Fruit fly (Drosophila melanogaster): ENCODE data around the gene Arpc5.

The Arpc5 gene

dm6 chr2L:2579669-2580351, at the start of gene Arpc5, which contains the start of gene ND-B17.2:
Gene Arpc5, plus strand, starts transcription at chr2L:2580292.
Gene ND-B17.2, minus strand, starts transcription at chr2L:2580172.
- TF ChIP-seq rn (GFP tag; IDR thresholded peaks at IDR 0.05), result no peak
- peak; percentile 19 for TF ChIP-seq CG8159 (tag; optimal IDR thresholded peaks at IDR 0.05)
- TF ChIP-seq CG15710 (tag; optimal IDR thresholded peaks at IDR 0.05), result peak; percentile 1

DNA sequence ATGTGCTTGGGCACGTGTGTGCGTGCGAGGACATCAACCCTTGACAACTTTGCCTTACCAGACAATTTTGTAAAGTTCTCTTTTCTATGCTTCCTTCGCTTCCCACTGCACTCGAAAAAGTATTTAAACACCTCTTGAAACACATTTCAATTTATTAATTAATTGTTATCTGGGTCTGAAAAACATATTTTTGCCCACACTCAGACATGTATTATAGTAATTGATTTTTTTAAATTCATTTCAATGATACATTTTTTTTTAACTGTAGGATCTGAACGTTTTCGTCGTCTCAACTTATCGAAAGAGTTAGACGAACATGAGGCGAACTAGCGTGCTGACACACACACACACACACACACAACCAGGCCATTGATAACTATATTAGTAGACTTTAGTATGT, 37.6 kb upstream of the Arpc5 start:
- TF ChIP-seq CG32121 (GFP tag; IDR thresholded peaks at IDR 0.05) (no peak), rn (GFP tag; IDR thresholded peaks at IDR 0.05) (no peak), CG8159 (tag; optimal IDR thresholded peaks at IDR 0.05) (no peak), CG13204 (GFP tag; optimal IDR thresholded peaks at IDR 0.05) (no peak), Snoo (tag; optimal IDR thresholded peaks at IDR 0.05) (no peak), CG15710 (tag; optimal IDR thresholded peaks at IDR 0.05) (no peak), CG17806 (tag; optimal IDR thresholded peaks at IDR 0.05) (no peak), CG10348 (GFP tag; IDR thresholded peaks at IDR 0.05) (no peak), CG14655 (GFP tag; optimal IDR thresholded peaks at IDR 0.05) (peak; percentile 15), Ets98B (GFP tag; IDR thresholded peaks at IDR 0.05) (no peak), CG8301 (tag; optimal IDR thresholded peaks at IDR 0.05) (peak; percentile 4), CG9948 (tag; optimal IDR thresholded peaks at IDR 0.05) (no peak), CG34367 (tag; optimal IDR thresholded peaks at IDR 0.05) (no peak), D1 (tag; optimal IDR thresholded peaks at IDR 0.05) (no peak), gl (tag; optimal IDR thresholded peaks at IDR 0.05) (no peak), Pif1B (GFP tag; optimal IDR thresholded peaks at IDR 0.05) (no peak)

- TF ChIP-seq CG10348 (GFP tag; IDR thresholded peaks at IDR 0.05) (no peak), Pif1B (GFP tag; optimal IDR thresholded peaks at IDR 0.05) (no peak), CG15710 (tag; optimal IDR thresholded peaks at IDR 0.05) (no peak), Snoo (tag; optimal IDR thresholded peaks at IDR 0.05) (no peak), rn (GFP tag; IDR thresholded peaks at IDR 0.05) (no peak), CG4496 (GFP tag; IDR thresholded peaks at IDR 0.05) (no peak), CG14655 (GFP tag; optimal IDR thresholded peaks at IDR 0.05) (no peak), gl (tag; optimal IDR thresholded peaks at IDR 0.05) (no peak), CG8301 (tag; optimal IDR thresholded peaks at IDR 0.05) (no peak), fd96Ca (GFP tag; IDR thresholded peaks at IDR 0.05) (no peak), CG13204 (GFP tag; optimal IDR thresholded peaks at IDR 0.05) (no peak), D1 (tag; optimal IDR thresholded peaks at IDR 0.05) (no peak), Ets98B (GFP tag; IDR thresholded peaks at IDR 0.05) (no peak)
Observed at dm6 chr2L:2552725-2553124, 27.4 kb upstream of the Arpc5 start, which contains the start of gene CG3515. Gene CG3515, minus strand, starts transcription at chr2L:2552825.

DNA sequence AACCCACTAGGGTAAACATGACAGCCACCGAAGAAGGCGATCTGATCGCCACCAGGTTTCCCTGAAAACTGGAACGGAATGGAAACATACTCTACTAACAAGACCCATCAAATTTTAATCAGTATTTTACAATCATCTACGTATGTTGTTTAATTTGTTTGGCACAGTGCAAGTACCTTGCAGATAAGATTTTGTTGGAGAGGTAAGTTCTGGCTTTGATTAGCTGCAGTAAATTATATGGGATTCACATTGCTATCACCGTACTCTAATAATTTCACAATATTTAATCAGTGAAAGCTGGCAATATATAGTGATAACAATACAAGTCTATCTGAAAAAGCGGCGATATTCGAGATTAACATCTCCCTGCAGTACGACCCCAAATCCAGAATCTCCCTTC, 15.3 kb upstream of the Arpc5 start, which contains the start of gene Cyp309a1:
TSS of gene Cyp309a1 (minus strand) at position 73 of the 400 bp plus-strand sequence.
- TF ChIP-seq CG10348 (GFP tag; IDR thresholded peaks at IDR 0.05) (no peak), Pif1A (GFP tag; optimal IDR thresholded peaks at IDR 0.05) (no peak), CG14655 (GFP tag; optimal IDR thresholded peaks at IDR 0.05) (no peak), rn (GFP tag; IDR thresholded peaks at IDR 0.05) (no peak), CG12605 (GFP tag; IDR thresholded peaks at IDR 0.05) (no peak), Ets98B (GFP tag; IDR thresholded peaks at IDR 0.05) (no peak), Snoo (tag; optimal IDR thresholded peaks at IDR 0.05) (no peak), gl (tag; optimal IDR thresholded peaks at IDR 0.05) (no peak), CG9948 (tag; optimal IDR thresholded peaks at IDR 0.05) (no peak), EcR (GFP tag; optimal IDR thresholded peaks at IDR 0.05) (no peak), CG34367 (tag; optimal IDR thresholded peaks at IDR 0.05) (no peak)

DNA sequence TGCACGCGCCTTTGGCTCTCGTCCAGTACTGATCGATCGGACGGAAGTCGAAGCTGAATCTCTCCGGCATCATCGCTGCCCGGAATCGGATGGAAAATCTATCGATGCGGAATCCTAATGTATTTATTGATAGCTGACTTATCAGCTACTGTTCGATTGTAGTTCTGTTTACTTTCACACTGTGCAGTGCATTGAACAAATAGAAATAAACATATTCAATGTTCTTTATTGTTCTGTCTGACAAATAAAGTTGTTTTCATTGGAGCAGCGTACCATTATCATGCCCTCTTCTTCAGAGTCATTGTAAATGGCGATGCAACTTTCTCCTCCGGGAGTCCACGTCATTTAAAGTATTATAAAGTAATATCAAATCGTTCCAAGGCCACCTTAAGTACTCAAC, 7.2 kb upstream of the Arpc5 start, which contains the start of gene Cyp309a2:
TSS of gene Cyp309a2 (minus strand) at position 101 of the 400 bp plus-strand sequence.
- TF ChIP-seq CG8159 (tag; optimal IDR thresholded peaks at IDR 0.05), result no peak
- no peak for TF ChIP-seq CG4496 (GFP tag; IDR thresholded peaks at IDR 0.05)
- TF ChIP-seq Pif1B (GFP tag; optimal IDR thresholded peaks at IDR 0.05), result no peak
- TF ChIP-seq CG9948 (tag; optimal IDR thresholded peaks at IDR 0.05), result no peak
- TF ChIP-seq CG32121 (GFP tag; IDR thresholded peaks at IDR 0.05), result no peak
- TF ChIP-seq CG15710 (tag; optimal IDR thresholded peaks at IDR 0.05), result no peak
- TF ChIP-seq rn (GFP tag; IDR thresholded peaks at IDR 0.05), result no peak
- no peak for TF ChIP-seq CG12605 (GFP tag; IDR thresholded peaks at IDR 0.05)
- TF ChIP-seq CG14655 (GFP tag; optimal IDR thresholded peaks at IDR 0.05), result no peak

dm6 chr2L:2574717-2575273, 5.3 kb upstream of the Arpc5 start, which contains the start of the genes Rad1 and Sws1:
Gene Rad1, minus strand, starts transcription at chr2L:2575052.
Gene Sws1, minus strand, starts transcription at chr2L:2575052.
- TF ChIP-seq CG10348 (GFP tag; IDR thresholded peaks at IDR 0.05) (no peak), CG14655 (GFP tag; optimal IDR thresholded peaks at IDR 0.05) (no peak), CG15710 (tag; optimal IDR thresholded peaks at IDR 0.05) (no peak), rn (GFP tag; IDR thresholded peaks at IDR 0.05) (no peak), CG9948 (tag; optimal IDR thresholded peaks at IDR 0.05) (no peak), EcR (GFP tag; optimal IDR thresholded peaks at IDR 0.05) (no peak), CG4496 (GFP tag; IDR thresholded peaks at IDR 0.05) (no peak), Pif1B (GFP tag; optimal IDR thresholded peaks at IDR 0.05) (no peak), D1 (tag; optimal IDR thresholded peaks at IDR 0.05) (no peak), Ets98B (GFP tag; IDR thresholded peaks at IDR 0.05) (no peak), CG34367 (tag; optimal IDR thresholded peaks at IDR 0.05) (no peak), CG32121 (GFP tag; IDR thresholded peaks at IDR 0.05) (no peak), fd96Ca (GFP tag; IDR thresholded peaks at IDR 0.05) (no peak)
